Fruit fly (Drosophila melanogaster): ENCODE results near the gene Inx7.

The Inx7 gene

DNA sequence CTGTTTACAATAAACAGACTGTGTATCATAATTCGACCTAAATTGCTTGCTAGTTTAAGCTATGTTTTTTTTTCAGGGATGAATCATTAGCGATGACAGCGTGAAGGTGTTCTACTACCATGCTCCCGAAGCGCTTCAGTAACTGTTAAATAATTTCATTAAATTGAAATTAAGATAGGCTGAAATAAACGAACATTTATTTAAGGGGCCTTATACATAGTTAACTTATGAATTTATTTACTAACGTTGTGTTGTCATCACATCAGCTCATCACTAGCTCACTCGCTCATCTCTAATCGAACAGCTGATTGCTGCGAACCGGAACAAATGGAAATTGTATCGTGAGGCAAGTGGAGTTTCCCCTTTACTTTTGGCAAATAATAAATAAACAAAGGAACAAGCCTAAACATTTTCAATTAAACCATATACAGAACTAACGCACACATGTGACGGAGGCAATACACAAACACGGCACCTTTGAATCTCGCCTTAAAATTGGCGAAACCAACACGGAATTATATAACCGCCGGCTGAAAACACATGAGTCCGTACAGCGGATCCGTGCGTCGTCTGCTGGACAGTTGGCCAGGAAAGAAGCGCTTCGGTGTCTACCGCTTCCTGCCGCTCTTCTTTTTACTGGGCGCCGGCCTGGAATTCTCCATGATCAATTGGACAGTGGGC lies 17.8 kb upstream of the Inx7 start, which contains the start of the genes cm, sloth1 and sloth2 (continued):
- peak; percentile 91 for TF ChIP-seq tai (GFP tag; optimal IDR thresholded peaks at IDR 0.05)
- TF ChIP-seq CrebA (GFP tag; optimal IDR thresholded peaks at IDR 0.05; ENCODE audit: borderline replicate concordance) = no peak
- peak; percentile 91 for TF ChIP-seq woc (GFP tag; optimal IDR thresholded peaks at IDR 0.05)

DNA sequence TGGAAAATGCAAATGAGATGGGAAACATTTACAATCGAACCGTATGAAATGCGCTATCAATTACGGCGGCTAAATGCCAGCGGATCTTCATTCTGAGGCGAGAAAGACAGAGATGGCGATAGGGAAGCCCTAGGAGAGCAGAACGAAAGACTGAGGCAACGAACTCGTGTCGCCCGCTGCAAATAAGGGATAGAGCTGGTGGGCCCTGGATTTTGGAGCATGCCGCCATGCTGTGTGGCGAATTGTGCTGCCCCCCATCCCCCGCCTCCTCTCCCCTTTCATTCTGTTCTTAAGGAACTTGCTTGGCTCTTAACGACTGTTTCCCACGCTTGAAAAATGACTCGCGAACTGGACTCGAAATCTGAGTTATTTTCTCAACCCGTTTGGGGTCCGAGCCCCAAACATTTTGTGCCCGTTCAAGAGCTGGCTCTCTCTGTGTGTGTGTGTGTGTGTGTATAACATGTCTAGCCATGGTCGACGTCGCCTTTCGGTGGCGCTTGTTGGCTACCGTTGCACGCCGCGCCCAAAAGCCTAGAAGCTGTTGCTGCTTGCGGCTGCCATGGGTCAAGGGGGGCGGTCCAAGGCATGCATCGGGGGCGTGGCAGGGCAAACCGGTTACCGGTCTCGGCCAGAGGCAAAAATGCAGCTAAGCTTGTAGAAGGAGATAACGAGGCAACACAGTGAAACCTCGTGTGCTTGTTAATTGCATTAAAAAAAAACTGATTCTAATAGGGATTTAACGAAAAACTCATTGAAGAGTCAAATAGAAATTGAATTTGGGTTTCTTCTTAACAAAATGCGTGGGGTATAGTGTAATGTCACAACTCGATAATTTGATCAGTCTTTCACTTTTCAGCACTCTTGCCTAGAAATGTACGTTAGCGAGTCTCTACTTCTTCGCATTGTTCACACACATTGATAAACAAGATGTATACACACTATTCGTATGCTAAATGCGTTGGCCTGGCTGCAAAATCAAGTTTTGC lies 15.0 kb upstream of the Inx7 start:
- TF ChIP-seq dl (GFP tag; optimal IDR thresholded peaks at IDR 0.05; ENCODE audit: insufficient read depth in 1 of 2, partially characterized antibody in 2 of 2) (no peak), ey (GFP tag; optimal IDR thresholded peaks at IDR 0.05) (peak; percentile 77), GATAd (GFP tag; optimal IDR thresholded peaks at IDR 0.05) (no peak), fru (GFP tag; optimal IDR thresholded peaks at IDR 0.05) (peak; percentile 81), lola (GFP tag; optimal IDR thresholded peaks at IDR 0.05) (no peak), dmrt93B (GFP tag; optimal IDR thresholded peaks at IDR 0.05) (peak; percentile 42), br (GFP tag; optimal IDR thresholded peaks at IDR 0.05) (peak; percentile 53), Sp1 (GFP tag; optimal IDR thresholded peaks at IDR 0.05) (peak; percentile 63), HLH106 (tag; optimal IDR thresholded peaks at IDR 0.05) (peak; percentile 74), Hnf4 (GFP tag; optimal IDR thresholded peaks at IDR 0.05) (peak; percentile 23), OdsH (GFP tag; optimal IDR thresholded peaks at IDR 0.05) (peak; percentile 60), h (GFP tag; optimal IDR thresholded peaks at IDR 0.05) (peak; percentile 74), woc (GFP tag; optimal IDR thresholded peaks at IDR 0.05) (peak; percentile 70), psq (GFP tag; optimal IDR thresholded peaks at IDR 0.05) (peak; percentile 68), tai (GFP tag; optimal IDR thresholded peaks at IDR 0.05) (peak; percentile 42), Rel (GFP tag; optimal IDR thresholded peaks at IDR 0.05) (no peak), Rel (tag; optimal IDR thresholded peaks at IDR 0.05) (peak; percentile 12), foxo (GFP tag; optimal IDR thresholded peaks at IDR 0.05) (peak in 1 of 2 experiments; percentile 80), rgr (GFP tag; optimal IDR thresholded peaks at IDR 0.05) (peak; percentile 25), CG9705 (GFP tag; optimal IDR thresholded peaks at IDR 0.05) (peak; percentile 41), dsf (GFP tag; optimal IDR thresholded peaks at IDR 0.05; ENCODE audit: borderline replicate concordance) (no peak), Dif (GFP tag; optimal IDR thresholded peaks at IDR 0.05; ENCODE audit: partially characterized antibody) (peak; percentile 69), Jra (GFP tag; optimal IDR thresholded peaks at IDR 0.05) (peak; percentile 29), pan (optimal IDR thresholded peaks at IDR 0.05) (no peak)

- TF ChIP-seq br (GFP tag; optimal IDR thresholded peaks at IDR 0.05) (peak; percentile 35), CrebA (GFP tag; optimal IDR thresholded peaks at IDR 0.05; ENCODE audit: borderline replicate concordance) (no peak), rgr (GFP tag; optimal IDR thresholded peaks at IDR 0.05) (peak; percentile 43), HLH106 (tag; optimal IDR thresholded peaks at IDR 0.05) (peak; percentile 1), Sp1 (GFP tag; optimal IDR thresholded peaks at IDR 0.05) (peak; percentile 1), foxo (GFP tag; optimal IDR thresholded peaks at IDR 0.05) (peak in 1 of 2 experiments; percentile 31), ey (GFP tag; optimal IDR thresholded peaks at IDR 0.05) (peak; percentile 52), CG32264 (GFP tag; optimal IDR thresholded peaks at IDR 0.05) (no peak), woc (GFP tag; optimal IDR thresholded peaks at IDR 0.05) (peak; percentile 41), sage (GFP tag; optimal IDR thresholded peaks at IDR 0.05) (no peak), OdsH (GFP tag; optimal IDR thresholded peaks at IDR 0.05) (no peak), h (GFP tag; optimal IDR thresholded peaks at IDR 0.05) (peak; percentile 51), brk (GFP tag; optimal IDR thresholded peaks at IDR 0.05) (peak; percentile 8)
Measured at dm6 chrX:7007693-7008092, 14.3 kb upstream of the Inx7 start.

DNA sequence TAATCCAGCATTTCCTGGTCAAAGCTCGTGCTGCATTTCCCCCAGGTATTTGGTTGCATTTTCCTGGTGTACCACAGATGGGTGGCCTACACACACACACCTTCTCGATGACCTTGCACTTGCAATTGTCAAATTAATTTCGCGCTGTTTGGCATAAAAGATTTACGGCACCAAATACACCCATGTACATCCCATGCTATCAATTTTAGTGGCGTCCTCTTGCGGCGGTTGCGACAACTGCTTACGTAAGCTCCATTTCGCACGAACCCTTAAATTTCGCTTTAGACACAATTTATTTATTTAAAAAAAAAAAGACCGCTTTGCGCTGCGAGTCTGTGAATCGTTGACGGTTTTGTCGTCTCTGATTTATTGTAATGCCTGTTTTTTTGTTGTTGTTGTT lies 12.0 kb upstream of the Inx7 start:
- TF ChIP-seq usp (GFP tag; optimal IDR thresholded peaks at IDR 0.05) (no peak), CrebA (GFP tag; optimal IDR thresholded peaks at IDR 0.05; ENCODE audit: borderline replicate concordance) (no peak), ey (GFP tag; optimal IDR thresholded peaks at IDR 0.05) (no peak), brk (GFP tag; optimal IDR thresholded peaks at IDR 0.05) (no peak), foxo (GFP tag; optimal IDR thresholded peaks at IDR 0.05) (no peak), Abd-B (GFP tag; optimal IDR thresholded peaks at IDR 0.05) (no peak), tai (GFP tag; optimal IDR thresholded peaks at IDR 0.05) (no peak)
